Worm (Caenorhabditis elegans) whole organism, L1 larva: Measurements from ENCODE around the gene F12A10.9.

Experiments used
- ceh-82 ChIP-seq, 3 experiments: fragments of 150-350 bp in 1 of 3; sonication (generic microtip) in 2 of 3; optimal IDR thresholded peaks; 2 replicates each; lab custom pipeline; 2014 to 2017; ENCODE audit warnings: missing biosample characterization in 3 of 3, missing genetic modification characterization in 3 of 3
- hpl-2 ChIP-seq: fragments of 150-350 bp; optimal IDR thresholded peaks from 2 replicates; lab custom pipeline; 2014; ENCODE audit warnings: missing biosample characterization, missing genetic modification reagents, missing genetic modification characterization
- lin-13 ChIP-seq: fragments of 150-350 bp; optimal IDR thresholded peaks from 2 replicates; lab custom pipeline; 2014; ENCODE audit warnings: missing biosample characterization, missing genetic modification reagents, missing genetic modification characterization

DNA sequence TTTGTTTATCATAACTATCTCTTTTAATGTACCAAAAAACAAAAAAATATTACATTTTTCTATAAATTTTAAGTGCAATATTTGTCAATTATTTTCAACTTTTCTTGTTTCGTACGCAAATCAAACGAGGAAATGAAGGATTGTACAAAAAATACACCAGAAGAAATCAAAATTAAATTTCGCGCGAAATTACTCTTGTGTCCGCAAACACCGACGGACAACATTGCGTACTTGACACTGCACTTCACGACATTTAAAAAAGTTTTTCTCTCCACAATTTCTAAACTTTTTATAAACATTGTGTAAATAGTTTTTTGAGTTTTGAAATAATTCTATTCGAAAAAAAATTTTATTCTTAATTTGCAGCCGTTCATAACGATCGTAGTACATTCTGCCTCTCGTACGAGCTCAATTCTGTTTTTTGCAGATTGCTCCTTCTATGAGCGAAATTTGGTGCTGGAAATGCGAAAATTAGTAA is 24.5 kb upstream of the F12A10.9 start, which contains the start of gene mrps-16:
- no peak for TF ChIP-seq hpl-2
- TF ChIP-seq lin-13, result peak; percentile 32
- TF ChIP-seq ceh-82 (tag; optimal IDR thresholded peaks at IDR 0.05; lab: Kevin White, UChicago), result peak; percentile 51 to 73 (median 67)
